Worm (Caenorhabditis elegans) whole organism, L1 larva: ENCODE results near the gene dhrs-4.

Experiments used
- C16A3.4 ChIP-seq: fragments of 150-350 bp; optimal IDR thresholded peaks from 2 replicates; lab custom pipeline; 2014; ENCODE audit warnings: missing biosample characterization, missing genetic modification characterization
- F16B12.6 ChIP-seq: fragments of 150-350 bp; optimal IDR thresholded peaks from 2 replicates; lab custom pipeline; 2014; ENCODE audit warnings: missing biosample characterization, missing genetic modification characterization
- aha-1 ChIP-seq: fragments of 150-350 bp; optimal IDR thresholded peaks from 2 replicates; lab custom pipeline; 2014; ENCODE audit warnings: missing biosample characterization, missing genetic modification characterization
- blmp-1 ChIP-seq: fragments of 150-350 bp; optimal IDR thresholded peaks from 2 replicates; lab custom pipeline; 2014; ENCODE audit warnings: missing biosample characterization, missing genetic modification characterization
- dsc-1 ChIP-seq: sonication (generic microtip); optimal IDR thresholded peaks from 2 replicates; lab custom pipeline; 2016; ENCODE audit warnings: mild to moderate bottlenecking, missing genetic modification characterization, missing compliant biosample characterization
- efl-1 ChIP-seq, 4 experiments: fragments of 150-350 bp; optimal IDR thresholded peaks in 3 of 4; peaks in 1 of 4; 1 replicate in 1 of 4; 2 replicates in 3 of 4; lab custom pipeline; 2014; ENCODE audit warnings: missing biosample characterization in 2 of 4, missing genetic modification characterization in 2 of 4, missing genetic modification reagents in 2 of 4
- egl-27 ChIP-seq, 2 experiments: fragments of 150-350 bp in 1 of 2; sonication (generic microtip); optimal IDR thresholded peaks; 3 replicates each; lab custom pipeline; 2017 to 2018; ENCODE audit warnings: missing biosample characterization in 2 of 2, missing genetic modification characterization in 2 of 2, missing genetic modification reagents in 2 of 2
- elt-2 ChIP-seq: sonication (generic microtip); optimal IDR thresholded peaks from 2 replicates; lab custom pipeline; 2016; ENCODE audit warnings: missing genetic modification characterization, mild to moderate bottlenecking, inconsistent platforms, missing compliant biosample characterization, missing genetic modification reagents
- hlh-17 ChIP-seq: fragments of 200-800 bp; sonication (Bioruptor generic); optimal IDR thresholded peaks from 2 replicates; lab custom pipeline; 2018; ENCODE audit warnings: missing genetic modification characterization, mild to moderate bottlenecking, missing compliant biosample characterization, moderate library complexity, borderline replicate concordance
- hpl-2 ChIP-seq: fragments of 150-350 bp; optimal IDR thresholded peaks from 2 replicates; lab custom pipeline; 2014; ENCODE audit warnings: missing biosample characterization, missing genetic modification reagents, missing genetic modification characterization
- jun-1 ChIP-seq: fragments of 150-350 bp; optimal IDR thresholded peaks from 2 replicates; lab custom pipeline; 2014; ENCODE audit warnings: missing biosample characterization, missing genetic modification reagents, missing genetic modification characterization
- lin-14 ChIP-seq: fragments of 200-800 bp; sonication (Bioruptor generic); optimal IDR thresholded peaks from 2 replicates; lab custom pipeline; 2018; ENCODE audit warnings: mild to moderate bottlenecking, missing genetic modification characterization, moderate library complexity, missing compliant biosample characterization
- lin-15B ChIP-seq: fragments of 150-350 bp; sonication (generic microtip); optimal IDR thresholded peaks from 3 replicates; lab custom pipeline; 2014; ENCODE audit warnings: missing biosample characterization, missing genetic modification characterization
- lin-35 ChIP-seq, 2 experiments: fragments of 150-350 bp; optimal IDR thresholded peaks; 2 replicates each; lab custom pipeline; 2014; ENCODE audit warnings: missing biosample characterization in 2 of 2, missing genetic modification characterization in 2 of 2, missing genetic modification reagents in 2 of 2
- mab-9 ChIP-seq: fragments of 200-800 bp; sonication (Bioruptor generic); IDR thresholded peaks from 2 replicates; pipeline ENCODE4 v1.3.6; 2022; ENCODE audit warnings: missing genetic modification reagents, missing genetic modification characterization, missing compliant biosample characterization
- mep-1 ChIP-seq: fragments of 150-350 bp; optimal IDR thresholded peaks from 2 replicates; lab custom pipeline; 2014; ENCODE audit warnings: missing biosample characterization, missing genetic modification characterization
- nhr-19 ChIP-seq: fragments of 200-800 bp; sonication (Bioruptor generic); conservative IDR thresholded peaks from 2 replicates; pipeline ENCODE4 v1.3.6; 2022; ENCODE audit warnings: missing genetic modification characterization, missing compliant biosample characterization
- nhr-20 ChIP-seq: sonication (generic microtip); optimal IDR thresholded peaks from 2 replicates; lab custom pipeline; 2016; ENCODE audit warnings: mild to moderate bottlenecking, missing genetic modification characterization, missing compliant biosample characterization
- nhr-28 ChIP-seq: fragments of 150-350 bp; optimal IDR thresholded peaks from 2 replicates; lab custom pipeline; 2014; ENCODE audit warnings: missing biosample characterization, missing genetic modification characterization
- nhr-84 ChIP-seq: sonication (generic microtip); optimal IDR thresholded peaks from 2 replicates; lab custom pipeline; 2017; ENCODE audit warnings: missing biosample characterization, missing genetic modification characterization
- nhr-85 ChIP-seq: sonication (generic microtip); peaks from one replicate; lab custom pipeline; 2016; ENCODE audit warnings: missing genetic modification characterization, inconsistent platforms, missing compliant biosample characterization
- pax-3 ChIP-seq: fragments of 200-800 bp; sonication (Bioruptor generic); optimal IDR thresholded peaks from 2 replicates; lab custom pipeline; 2018; ENCODE audit warnings: mild to moderate bottlenecking, missing genetic modification characterization, moderate library complexity, missing compliant biosample characterization
- pqm-1 ChIP-seq: sonication (generic microtip); optimal IDR thresholded peaks from 3 replicates; lab custom pipeline; 2017; ENCODE audit warnings: missing biosample characterization, missing genetic modification characterization
- skn-1 ChIP-seq: fragments of 150-350 bp; optimal IDR thresholded peaks from 2 replicates; lab custom pipeline; 2014; ENCODE audit warnings: missing biosample characterization, missing genetic modification characterization
- snpc-4 ChIP-seq: fragments of 150-350 bp; optimal IDR thresholded peaks from 2 replicates; lab custom pipeline; 2014; ENCODE audit warnings: missing biosample characterization, missing genetic modification characterization
- snu-23 ChIP-seq: sonication (generic microtip); optimal IDR thresholded peaks from 2 replicates; lab custom pipeline; 2016; ENCODE audit warnings: missing genetic modification characterization, missing compliant biosample characterization
- swsn-7 ChIP-seq: sonication (generic microtip); optimal IDR thresholded peaks from 2 replicates; lab custom pipeline; 2016; ENCODE audit warnings: missing genetic modification characterization, missing compliant biosample characterization
- unc-30 ChIP-seq: sonication (generic microtip); optimal IDR thresholded peaks from 2 replicates; lab custom pipeline; 2017; ENCODE audit warnings: missing biosample characterization, missing genetic modification characterization
- unc-86 ChIP-seq: sonication (generic microtip); optimal IDR thresholded peaks from 2 replicates; lab custom pipeline; 2016; ENCODE audit warnings: missing genetic modification characterization, missing compliant biosample characterization
- zip-4 ChIP-seq: fragments of 200-800 bp; sonication (Bioruptor generic); optimal IDR thresholded peaks from 2 replicates; lab custom pipeline; 2018; ENCODE audit warnings: mild to moderate bottlenecking, missing genetic modification characterization, moderate library complexity, missing compliant biosample characterization

dhrs-4 gene

ce11 chrV:12922308-12922707 is at the start of gene dhrs-4:
Gene dhrs-4, plus strand, starts transcription at chrV:12922608.
- TF ChIP-seq C16A3.4 (tag; lab: Kevin White, UChicago) (no peak), pqm-1 (tag; lab: Kevin White, UChicago) (no peak), nhr-20 (tag; lab: Kevin White, UChicago) (peak; percentile 14), unc-86 (tag; lab: Kevin White, UChicago) (no peak), lin-15B (tag; lab: Kevin White, UChicago) (no peak)

ce11 chrV:12875850-12876249 is 46.6 kb upstream of the dhrs-4 start:
- TF ChIP-seq snpc-4, result no peak
- no peak for TF ChIP-seq jun-1 (tag; lab: Kevin White, UChicago)
- TF ChIP-seq nhr-85 (tag; lab: Kevin White, UChicago), result peak; percentile 52
- TF ChIP-seq aha-1, result no peak
- TF ChIP-seq blmp-1 (tag; lab: Kevin White, UChicago), result peak; percentile 89
- TF ChIP-seq egl-27 (tag; optimal IDR thresholded peaks at IDR 0.05; lab: Kevin White, UChicago), result no peak
- no peak for TF ChIP-seq hlh-17 (GFP tag; lab: Kevin White, UChicago)
- TF ChIP-seq unc-86 (tag; lab: Kevin White, UChicago), result no peak
- TF ChIP-seq mab-9 (GFP tag; lab: Robert Waterston, UW), result no peak

- TF ChIP-seq mab-9 (GFP tag; lab: Robert Waterston, UW) (no peak), nhr-28 (no peak), nhr-19 (GFP tag; lab: Robert Waterston, UW) (no peak), F16B12.6 (tag; lab: Kevin White, UChicago) (no peak), nhr-20 (tag; lab: Kevin White, UChicago) (peak; percentile 2), lin-35 (GFP tag; optimal IDR thresholded peaks at IDR 0.05; lab: Kevin White, UChicago) (peak in 1 of 2 experiments; percentile 40), snu-23 (GFP tag; lab: Kevin White, UChicago) (no peak), unc-30 (tag; lab: Kevin White, UChicago) (no peak), jun-1 (tag; lab: Kevin White, UChicago) (no peak), pax-3 (tag; lab: Kevin White, UChicago) (no peak), hpl-2 (GFP tag; lab: Kevin White, UChicago) (no peak), zip-4 (GFP tag; lab: Kevin White, UChicago) (no peak), skn-1 (tag; lab: Kevin White, UChicago) (no peak), mep-1 (tag; lab: Kevin White, UChicago) (no peak), nhr-85 (tag; lab: Kevin White, UChicago) (no peak), elt-2 (peak; percentile 71), lin-14 (GFP tag; lab: Kevin White, UChicago) (no peak), dsc-1 (tag; lab: Kevin White, UChicago) (no peak)
Observed at ce11 chrV:12876708-12877107, 45.7 kb upstream of the dhrs-4 start.

ce11 chrV:12877579-12877978 is 44.8 kb upstream of the dhrs-4 start:
- TF ChIP-seq nhr-84, result no peak
- TF ChIP-seq swsn-7 (tag; lab: Kevin White, UChicago), result no peak
- no peak for TF ChIP-seq C16A3.4 (tag; lab: Kevin White, UChicago)
- no peak for TF ChIP-seq unc-30 (tag; lab: Kevin White, UChicago)

- TF ChIP-seq dsc-1 (tag; lab: Kevin White, UChicago), result no peak
- peak; percentile 51 for TF ChIP-seq blmp-1 (tag; lab: Kevin White, UChicago)
Observed at ce11 chrV:12879349-12879748, 43.1 kb upstream of the dhrs-4 start.

- no peak for TF ChIP-seq efl-1 (optimal IDR thresholded peaks at IDR 0.05; lab: Kevin White, UChicago)
- peak in 1 of 2 experiments; percentile 85 for TF ChIP-seq efl-1 (GFP tag; optimal IDR thresholded peaks at IDR 0.05 in 1 of 2; lab: Kevin White, UChicago)
- TF ChIP-seq egl-27 (tag; optimal IDR thresholded peaks at IDR 0.05; lab: Kevin White, UChicago), result no peak
Observed at ce11 chrV:12881396-12881795, 41.0 kb upstream of the dhrs-4 start.
